Worm (Caenorhabditis elegans): ENCODE measurements around the gene F46C8.8.

DNA sequence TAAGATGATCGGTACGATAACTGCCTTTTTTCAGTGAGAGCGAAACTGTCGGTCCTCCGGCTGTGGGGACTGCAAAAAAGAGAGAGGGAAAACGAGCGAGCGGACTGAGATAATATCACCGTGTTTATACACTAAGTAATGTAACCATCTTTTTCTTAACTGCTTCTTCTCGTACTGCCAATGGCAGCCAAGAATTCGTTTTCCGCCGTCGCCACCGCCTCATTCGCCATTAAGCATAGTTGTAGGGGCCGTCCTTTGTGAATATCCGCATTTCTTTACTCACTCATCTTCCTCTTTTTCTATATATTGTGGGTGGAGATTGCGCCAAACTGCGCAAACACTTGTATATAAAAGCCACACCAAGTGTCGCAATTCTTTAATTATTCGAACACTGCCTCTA is 7.7 kb downstream of the F46C8.8 start, which contains the start of gene col-174:
- TF ChIP-seq nhr-6 (tag; optimal IDR thresholded peaks at IDR 0.05) (no peak), lin-39 (tag; optimal IDR thresholded peaks at IDR 0.05) (no peak), nhr-25 (tag; optimal IDR thresholded peaks at IDR 0.05) (no peak), mbf-1 (tag; optimal IDR thresholded peaks at IDR 0.05) (no peak), R02D3.7 (tag; optimal IDR thresholded peaks at IDR 0.05) (no peak), zag-1 (tag; optimal IDR thresholded peaks at IDR 0.05) (no peak), mdl-1 (tag; optimal IDR thresholded peaks at IDR 0.05) (no peak), ama-1 (optimal IDR thresholded peaks at IDR 0.05) (no peak), egl-27 (tag; optimal IDR thresholded peaks at IDR 0.05) (no peak), ztf-11 (tag; optimal IDR thresholded peaks at IDR 0.05) (no peak), crh-2 (tag; optimal IDR thresholded peaks at IDR 0.05) (no peak), nhr-237 (tag; optimal IDR thresholded peaks at IDR 0.05) (no peak)

Data from whole organism, L2 larva.